Fruit fly (Drosophila melanogaster): ENCODE data around the gene CG6236.

DNA sequence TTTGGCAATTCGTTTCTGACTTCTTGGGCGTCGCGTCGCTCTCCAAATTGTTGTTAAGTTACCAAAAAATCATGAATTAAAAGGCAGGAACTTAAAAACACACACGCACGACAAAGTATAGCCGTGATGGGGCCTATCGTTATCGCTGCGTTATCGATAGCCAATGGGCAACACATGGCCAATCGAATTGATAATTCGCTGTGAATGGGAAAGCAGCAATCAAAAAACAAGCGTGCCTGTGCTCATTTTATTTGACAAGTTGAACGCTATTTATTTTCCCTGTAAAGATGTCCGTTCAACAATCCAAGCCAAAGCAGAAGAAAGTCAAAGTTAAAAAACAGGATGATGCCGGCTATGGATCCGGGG is 17.9 kb upstream of the CG6236 start, which contains the start of the genes Surf4 and CG31301:
- TF ChIP-seq CG6792 (GFP tag; optimal IDR thresholded peaks at IDR 0.05) (no peak), CG3032 (tag; optimal IDR thresholded peaks at IDR 0.05) (no peak), Eip93F (GFP tag; optimal IDR thresholded peaks at IDR 0.05) (no peak), CG9139 (GFP tag; optimal IDR thresholded peaks at IDR 0.05) (no peak)
